Fruit fly (Drosophila melanogaster) whole organism, embryonic: ENCODE measurements around the gene RpL34b.
A peak's percentile ranks its signal among the peaks of the same experiment; 100 is the strongest.

ENCODE experiments used
- Bteb2 ChIP-seq: fragments of 200-800 bp; sonication (Bioruptor generic); optimal IDR thresholded peaks from 2 replicates; lab custom pipeline; 2016; ENCODE audit warnings: missing biosample characterization, missing genetic modification characterization
- CG10654 ChIP-seq: fragments of 200-800 bp; sonication (Bioruptor generic); optimal IDR thresholded peaks from 2 replicates; lab custom pipeline; 2016; ENCODE audit warnings: missing biosample characterization, missing genetic modification characterization
- CG12942 ChIP-seq: fragments of 200-800 bp; sonication (Bioruptor generic); optimal IDR thresholded peaks from 3 replicates; lab custom pipeline; 2016; ENCODE audit warnings: missing biosample characterization, missing genetic modification characterization
- CG15073 ChIP-seq: fragments of 200-800 bp; sonication (Bioruptor generic); optimal IDR thresholded peaks from 2 replicates; lab custom pipeline; 2016; ENCODE audit warnings: missing biosample characterization, missing genetic modification characterization
- CG16779 ChIP-seq: fragments of 200-800 bp; sonication (Bioruptor generic); IDR thresholded peaks from 2 replicates; pipeline ENCODE4 v1.3.6; 2022; ENCODE audit warnings: missing biosample characterization, missing genetic modification characterization
- CG16815 ChIP-seq: fragments of 200-800 bp; sonication (Bioruptor generic); optimal IDR thresholded peaks from 3 replicates; lab custom pipeline; 2017; ENCODE audit warnings: missing biosample characterization, mild to moderate bottlenecking, missing genetic modification characterization
- CG2712 ChIP-seq: fragments of 200-800 bp; optimal IDR thresholded peaks from 3 replicates; lab custom pipeline; 2019; ENCODE audit warnings: missing biosample characterization, mild to moderate bottlenecking, missing genetic modification characterization, moderate library complexity
- CG30431 ChIP-seq: fragments of 200-800 bp; sonication (Bioruptor generic); optimal IDR thresholded peaks from 2 replicates; lab custom pipeline; 2017; ENCODE audit warnings: missing biosample characterization, missing genetic modification characterization
- CG4328 ChIP-seq: fragments of 200-800 bp; sonication (Bioruptor generic); optimal IDR thresholded peaks from 3 replicates; lab custom pipeline; 2017; ENCODE audit warnings: missing biosample characterization, missing genetic modification reagents, missing genetic modification characterization
- CG6654 ChIP-seq: fragments of 200-800 bp; sonication (Bioruptor generic); optimal IDR thresholded peaks from 2 replicates; lab custom pipeline; 2017; ENCODE audit warnings: missing biosample characterization, mild to moderate bottlenecking, missing genetic modification characterization
- CG6683 ChIP-seq: fragments of 200-800 bp; sonication (Bioruptor generic); optimal IDR thresholded peaks from 2 replicates; lab custom pipeline; 2017; ENCODE audit warnings: missing biosample characterization, mild to moderate bottlenecking, missing genetic modification characterization, missing genetic modification reagents
- CG7556 ChIP-seq: fragments of 200-800 bp; sonication (Bioruptor generic); optimal IDR thresholded peaks from 2 replicates; lab custom pipeline; 2017; ENCODE audit warnings: missing biosample characterization, mild to moderate bottlenecking, missing genetic modification characterization
- CG7839 ChIP-seq: fragments of 200-800 bp; sonication (Bioruptor generic); optimal IDR thresholded peaks from 3 replicates; lab custom pipeline; 2018; ENCODE audit warnings: missing biosample characterization, mild to moderate bottlenecking, missing genetic modification characterization, moderate library complexity
- CG8765 ChIP-seq: fragments of 200-800 bp; sonication (Bioruptor generic); IDR thresholded peaks from 2 replicates; pipeline ENCODE4 v1.3.6; 2022; ENCODE audit warnings: missing biosample characterization, missing genetic modification characterization
- CG9609 ChIP-seq: fragments of 200-800 bp; sonication (Bioruptor generic); optimal IDR thresholded peaks from 3 replicates; lab custom pipeline; 2016; ENCODE audit warnings: missing biosample characterization, missing genetic modification characterization
- CHES-1-like ChIP-seq: fragments of 200-800 bp; sonication (Bioruptor generic); optimal IDR thresholded peaks from 2 replicates; lab custom pipeline; 2016; ENCODE audit warnings: missing biosample characterization, missing genetic modification characterization
- CkIIα-i1 ChIP-seq: fragments of 200-800 bp; sonication (Bioruptor generic); IDR thresholded peaks from 2 replicates; pipeline ENCODE4 v1.3.6; 2022; ENCODE audit warnings: missing biosample characterization, missing genetic modification characterization
- CrebB ChIP-seq: fragments of 200-800 bp; sonication (Bioruptor generic); optimal IDR thresholded peaks from 3 replicates; lab custom pipeline; 2018; ENCODE audit warnings: missing biosample characterization, mild to moderate bottlenecking, missing genetic modification characterization
- Dip3 ChIP-seq: fragments of 200-800 bp; sonication (Bioruptor generic); optimal IDR thresholded peaks from 3 replicates; lab custom pipeline; 2016; ENCODE audit warnings: missing biosample characterization, missing genetic modification characterization
- Dp ChIP-seq: fragments of 200-800 bp; sonication (Bioruptor generic); optimal IDR thresholded peaks from 2 replicates; lab custom pipeline; 2018; ENCODE audit warnings: missing biosample characterization, mild to moderate bottlenecking, missing genetic modification characterization, moderate library complexity
- E2f2 ChIP-seq: fragments of 200-800 bp; sonication (Bioruptor generic); IDR thresholded peaks from 2 replicates; pipeline ENCODE4 v1.3.6; 2022; ENCODE audit warnings: missing biosample characterization, missing genetic modification characterization
- Eip74EF ChIP-seq, 2 experiments: fragments of 200-800 bp in 1 of 2; fragments of >200 bp in 1 of 2; sonication (Bioruptor generic) in 1 of 2; optimal IDR thresholded peaks; 2 replicates each; lab custom pipeline; 2017 to 2019; ENCODE audit warnings: missing biosample characterization in 2 of 2, missing genetic modification characterization in 2 of 2, mild to moderate bottlenecking in 1 of 2, moderate library complexity in 1 of 2
- Ets65A ChIP-seq: fragments of 200-800 bp; sonication (Bioruptor generic); peaks from one replicate; lab custom pipeline; 2016; ENCODE audit warnings: missing biosample characterization, missing genetic modification characterization
- HLH4C ChIP-seq: fragments of 200-800 bp; sonication (Bioruptor generic); IDR thresholded peaks from 3 replicates; pipeline ENCODE4 v1.3.6; 2022; ENCODE audit warnings: missing biosample characterization, missing genetic modification characterization; ENCODE audit not compliant: partially characterized antibody
- Hr39 ChIP-seq: fragments of >200 bp; optimal IDR thresholded peaks from 2 replicates; lab custom pipeline; 2017
- MBD-R2 ChIP-seq: fragments of 200-800 bp; sonication (Bioruptor generic); IDR thresholded peaks from 2 replicates; pipeline ENCODE4 v1.3.6; 2022; ENCODE audit warnings: missing biosample characterization, missing genetic modification characterization
- Mad ChIP-seq: fragments of 200-800 bp; sonication (Bioruptor generic); optimal IDR thresholded peaks from 2 replicates; lab custom pipeline; 2016; ENCODE audit warnings: missing biosample characterization, missing genetic modification characterization
- NC2α ChIP-seq: fragments of 200-800 bp; sonication (Bioruptor generic); optimal IDR thresholded peaks from 2 replicates; lab custom pipeline; 2016; ENCODE audit warnings: missing biosample characterization, missing genetic modification characterization
- NFAT ChIP-seq: fragments of 200-800 bp; sonication (Bioruptor generic); IDR thresholded peaks from 2 replicates; pipeline ENCODE4 v1.3.6; 2022; ENCODE audit warnings: missing biosample characterization, missing genetic modification characterization
- Neu2 ChIP-seq: fragments of 200-800 bp; sonication (Bioruptor generic); optimal IDR thresholded peaks from 3 replicates; lab custom pipeline; 2016; ENCODE audit warnings: missing biosample characterization, missing genetic modification characterization, borderline replicate concordance
- Opbp ChIP-seq: fragments of 200-800 bp; sonication (Bioruptor generic); IDR thresholded peaks from 3 replicates; pipeline ENCODE4 v1.3.6; 2022; ENCODE audit warnings: missing biosample characterization, missing genetic modification characterization; ENCODE audit not compliant: partially characterized antibody
- Spps ChIP-seq: fragments of 200-800 bp; sonication (Bioruptor generic); optimal IDR thresholded peaks from 2 replicates; lab custom pipeline; 2018; ENCODE audit warnings: missing biosample characterization, mild to moderate bottlenecking, missing genetic modification characterization
- Sry-δ ChIP-seq: fragments of 200-800 bp; sonication (Bioruptor generic); optimal IDR thresholded peaks from 2 replicates; lab custom pipeline; 2016; ENCODE audit warnings: missing biosample characterization, missing genetic modification characterization
- cato ChIP-seq: fragments of 200-800 bp; sonication (Bioruptor generic); optimal IDR thresholded peaks from 2 replicates; lab custom pipeline; 2016; ENCODE audit warnings: missing biosample characterization, missing genetic modification characterization, borderline replicate concordance
- chinmo ChIP-seq: fragments of 200-800 bp; sonication (Bioruptor generic); IDR thresholded peaks from 4 replicates; pipeline ENCODE4 v1.3.6; 2022; ENCODE audit warnings: missing biosample characterization, missing genetic modification characterization; ENCODE audit not compliant: partially characterized antibody
- eve ChIP-seq, 2 experiments: fragments of >200 bp; optimal IDR thresholded peaks; 2 replicates each; lab custom pipeline; 2017; ENCODE audit warnings: missing biosample characterization in 2 of 2, missing genetic modification characterization in 2 of 2
- exex ChIP-seq: fragments of 200-800 bp; sonication (Bioruptor generic); optimal IDR thresholded peaks from 4 replicates; lab custom pipeline; 2018; ENCODE audit warnings: missing biosample characterization, mild to moderate bottlenecking, missing genetic modification characterization, moderate library complexity
- gce ChIP-seq: fragments of 200-800 bp; sonication (Bioruptor generic); IDR thresholded peaks from 3 replicates; pipeline ENCODE4 v1.3.6; 2022; ENCODE audit warnings: missing biosample characterization, missing genetic modification characterization
- ham ChIP-seq: fragments of 200-800 bp; sonication (Bioruptor generic); IDR thresholded peaks from 2 replicates; pipeline ENCODE4 v1.3.6; 2022; ENCODE audit warnings: missing biosample characterization, missing genetic modification characterization
- hkb ChIP-seq, 2 experiments: fragments of 200-800 bp in 1 of 2; fragments of >200 bp in 1 of 2; sonication (Bioruptor generic) in 1 of 2; IDR thresholded peaks in 1 of 2; optimal IDR thresholded peaks in 1 of 2; 2 replicates each; pipeline versions ENCODE4 v1.3.6 to Lab custom; 2017 to 2022; ENCODE audit warnings: missing biosample characterization in 1 of 2, missing genetic modification characterization in 1 of 2
- jigr1 ChIP-seq: fragments of 200-800 bp; sonication (Bioruptor generic); IDR thresholded peaks from 3 replicates; pipeline ENCODE4 v1.3.6; 2022; ENCODE audit warnings: missing biosample characterization, missing genetic modification characterization
- klu ChIP-seq: fragments of 200-800 bp; sonication (Bioruptor generic); IDR thresholded peaks from 2 replicates; pipeline ENCODE4 v1.3.6; 2022; ENCODE audit warnings: missing biosample characterization, missing genetic modification characterization
- mld ChIP-seq: fragments of 200-800 bp; sonication (Bioruptor generic); IDR thresholded peaks from 3 replicates; pipeline ENCODE4 v1.3.6; 2022; ENCODE audit warnings: missing biosample characterization, missing genetic modification characterization; ENCODE audit not compliant: partially characterized antibody
- ranshi ChIP-seq: fragments of 200-800 bp; sonication (Bioruptor generic); IDR thresholded peaks from 2 replicates; pipeline ENCODE4 v1.3.6; 2022; ENCODE audit warnings: missing biosample characterization, missing genetic modification characterization
- row ChIP-seq: fragments of 200-800 bp; sonication (Bioruptor generic); IDR thresholded peaks from 3 replicates; pipeline ENCODE4 v1.3.6; 2022; ENCODE audit warnings: missing biosample characterization, missing genetic modification characterization
- run ChIP-seq: fragments of 200-800 bp; sonication (Bioruptor generic); optimal IDR thresholded peaks from 3 replicates; lab custom pipeline; 2018; ENCODE audit warnings: missing biosample characterization, mild to moderate bottlenecking, missing genetic modification characterization
- sc ChIP-seq, 3 experiments: fragments of >200 bp in 2 of 3; fragments of 200-800 bp in 1 of 3; sonication (Bioruptor generic) in 1 of 3; optimal IDR thresholded peaks; 2 replicates in 2 of 3; 3 replicates in 1 of 3; lab custom pipeline; 2017; ENCODE audit warnings: mild to moderate bottlenecking in 1 of 3, missing biosample characterization in 1 of 3, missing genetic modification characterization in 1 of 3, missing genetic modification reagents in 1 of 3
- stc ChIP-seq: fragments of 200-800 bp; sonication (Bioruptor generic); IDR thresholded peaks from 2 replicates; pipeline ENCODE4 v1.3.6; 2022; ENCODE audit warnings: missing biosample characterization, missing genetic modification characterization
- tio ChIP-seq: fragments of 200-800 bp; sonication (Bioruptor generic); optimal IDR thresholded peaks from 2 replicates; lab custom pipeline; 2017; ENCODE audit warnings: missing biosample characterization, missing genetic modification characterization, inconsistent platforms
- tx ChIP-seq: fragments of 200-800 bp; sonication (Bioruptor generic); optimal IDR thresholded peaks from 2 replicates; lab custom pipeline; 2016; ENCODE audit warnings: missing biosample characterization, missing genetic modification characterization

RpL34b gene

DNA sequence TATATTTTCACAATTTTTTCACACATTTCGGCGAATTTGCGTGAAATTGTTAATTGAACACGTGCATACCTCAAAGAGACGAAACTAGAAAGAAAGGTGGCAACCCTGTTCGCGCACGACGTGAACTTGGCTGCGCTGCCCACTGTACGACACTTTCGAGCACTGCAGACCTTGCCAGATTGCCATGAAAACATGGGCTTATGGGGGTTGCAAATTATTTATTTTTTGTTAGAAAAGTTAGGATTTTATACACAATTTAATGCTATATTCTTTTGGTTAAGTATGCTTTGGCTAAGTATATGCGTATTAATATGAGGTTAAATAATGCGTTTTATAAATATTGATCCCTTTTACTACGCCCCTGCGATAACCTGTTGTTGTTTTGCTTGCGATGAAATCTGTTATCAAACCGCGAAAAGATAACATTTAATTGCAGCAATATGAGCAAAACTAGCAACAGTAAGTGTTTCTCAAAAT is at the start of gene RpL34b, which contains the start of gene CG8132 (continued):
- peak; percentile 95 for TF ChIP-seq CG16815 (GFP tag; lab: Kevin White, UChicago)
- peak; percentile 86 for TF ChIP-seq jigr1 (GFP tag; lab: Robert Waterston, UW)
- peak; percentile 71 for TF ChIP-seq CG6654
- no peak for TF ChIP-seq tio (GFP tag; lab: Kevin White, UChicago)
- TF ChIP-seq mld (GFP tag; lab: Robert Waterston, UW): no peak
- peak; percentile 93 for TF ChIP-seq ranshi (GFP tag; lab: Robert Waterston, UW)
- peak; percentile 95 for TF ChIP-seq CG30431
- TF ChIP-seq Bteb2 (GFP tag; lab: Kevin White, UChicago): peak; percentile 96
- peak; percentile 98 for TF ChIP-seq NFAT (GFP tag; lab: Robert Waterston, UW)
- TF ChIP-seq CG10654 (GFP tag; lab: Kevin White, UChicago): peak; percentile 96
- TF ChIP-seq CG12942 (GFP tag; lab: Kevin White, UChicago): peak; percentile 97
- peak; percentile 93 for TF ChIP-seq stc (GFP tag; lab: Robert Waterston, UW)
- TF ChIP-seq Dip3: peak; percentile 95
- TF ChIP-seq gce (GFP tag; lab: Robert Waterston, UW): peak; percentile 90
- peak; percentile 84 for TF ChIP-seq CkIIα-i1 (GFP tag; lab: Robert Waterston, UW)
- TF ChIP-seq eve (GFP tag; optimal IDR thresholded peaks at IDR 0.05; lab: Kevin White, UChicago): peak in 1 of 2 experiments; percentile 0
- peak; percentile 83 for TF ChIP-seq CG16779 (GFP tag; lab: Robert Waterston, UW)
- peak; percentile 94 for TF ChIP-seq CG7839
- peak; percentile 91 for TF ChIP-seq exex (tag; lab: Kevin White, UChicago)
- TF ChIP-seq ham: peak; percentile 94
- peak; percentile 78 for TF ChIP-seq Sry-δ (GFP tag; lab: Kevin White, UChicago)
- no peak for TF ChIP-seq sc (optimal IDR thresholded peaks at IDR 0.05; lab: Kevin White, UChicago)
- peak; percentile 87 for TF ChIP-seq sc (GFP tag; optimal IDR thresholded peaks at IDR 0.05; lab: Kevin White, UChicago)
- TF ChIP-seq cato (GFP tag; lab: Kevin White, UChicago): peak; percentile 82
- peak; percentile 97 for TF ChIP-seq CG4328
- TF ChIP-seq CG6683 (GFP tag; lab: Kevin White, UChicago): peak; percentile 90
- peak; percentile 100 for TF ChIP-seq Ets65A
- TF ChIP-seq tx (GFP tag; lab: Kevin White, UChicago): peak; percentile 95
- peak; percentile 93 for TF ChIP-seq CG7556 (GFP tag; lab: Kevin White, UChicago)
- peak; percentile 97 for TF ChIP-seq CG2712 (tag; lab: Kevin White, UChicago)
- peak in 1 of 2 experiments; percentile 87 for TF ChIP-seq Eip74EF (GFP tag; optimal IDR thresholded peaks at IDR 0.05; lab: Kevin White, UChicago)
- TF ChIP-seq NC2α: peak; percentile 83
- TF ChIP-seq HLH4C: peak; percentile 19; the same call in 1 of the 3 replicates
- peak; percentile 89 for TF ChIP-seq CG8765 (GFP tag; lab: Robert Waterston, UW)
- TF ChIP-seq Hr39 (lab: Kevin White, UChicago): no peak
- TF ChIP-seq Dp (GFP tag; lab: Kevin White, UChicago): peak; percentile 59
- peak; percentile 88 for TF ChIP-seq Neu2 (GFP tag; lab: Kevin White, UChicago)
- TF ChIP-seq E2f2 (GFP tag; lab: Robert Waterston, UW): peak; percentile 78
- peak; percentile 97 for TF ChIP-seq Mad (GFP tag; lab: Kevin White, UChicago)
- TF ChIP-seq row (GFP tag; lab: Robert Waterston, UW): peak; percentile 97
- peak; percentile 96 for TF ChIP-seq CHES-1-like (GFP tag; lab: Kevin White, UChicago)
- peak; percentile 96 for TF ChIP-seq CG9609
- TF ChIP-seq hkb (optimal IDR thresholded peaks at IDR 0.05; lab: Kevin White, UChicago): peak; percentile 91
- peak; percentile 93 for TF ChIP-seq hkb (GFP tag; IDR thresholded peaks at IDR 0.05; lab: Robert Waterston, UW)
- TF ChIP-seq klu (GFP tag; lab: Robert Waterston, UW): peak; percentile 94
- TF ChIP-seq Spps (tag; lab: Kevin White, UChicago): peak; percentile 91
- TF ChIP-seq run: peak; percentile 95
- peak; percentile 94 for TF ChIP-seq CrebB
- peak; percentile 100 for TF ChIP-seq Opbp
- TF ChIP-seq MBD-R2 (GFP tag; lab: Robert Waterston, UW): peak; percentile 97
- 0 out of 4 replicates have a peak, but pooled peaks have one; percentile 16 for TF ChIP-seq chinmo (GFP tag; lab: Robert Waterston, UW)
- peak; percentile 70 for TF ChIP-seq CG15073 (GFP tag; lab: Kevin White, UChicago)
